Fruit fly (Drosophila melanogaster): ENCODE results near the gene CG10969.
A peak's percentile ranks its signal among the peaks of the same experiment; 100 is the strongest.

CG10969 gene

DNA sequence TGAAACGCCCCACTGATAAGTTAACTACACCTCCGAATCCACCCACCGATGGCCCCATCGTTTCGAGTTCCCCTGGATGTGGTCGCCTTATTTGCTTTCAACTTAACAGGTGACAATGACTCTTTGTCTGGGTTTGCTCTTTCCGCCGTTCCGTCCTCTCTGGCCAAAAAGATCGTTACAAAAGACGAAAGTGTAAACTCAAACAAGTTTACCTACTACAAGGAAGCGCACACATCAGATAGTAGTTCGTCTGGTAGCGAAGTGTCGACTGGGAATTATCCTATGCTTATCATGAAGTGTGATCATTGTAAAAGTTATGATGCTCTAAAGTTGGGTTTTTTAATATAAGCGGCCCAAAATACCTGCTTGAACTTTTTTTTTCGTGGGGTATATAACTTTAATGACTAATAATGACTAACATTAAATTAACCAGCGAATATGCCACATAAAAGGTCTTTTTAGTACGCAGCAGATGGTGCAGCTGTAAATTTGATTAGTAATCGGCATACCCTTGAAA lies 18.0 kb upstream of the CG10969 start (continued):
- TF ChIP-seq CG2678 (tag; optimal IDR thresholded peaks at IDR 0.05) (peak; percentile 32), fu2 (GFP tag; optimal IDR thresholded peaks at IDR 0.05) (peak; percentile 0), kni (GFP tag; optimal IDR thresholded peaks at IDR 0.05) (peak; percentile 28), Dll (GFP tag; IDR thresholded peaks at IDR 0.05; ENCODE audit: partially characterized antibody) (no peak), CG14860 (GFP tag; IDR thresholded peaks at IDR 0.05; ENCODE audit: partially characterized antibody) (no peak), fd96Cb (tag; optimal IDR thresholded peaks at IDR 0.05) (peak; percentile 1), Xrp1 (GFP tag; IDR thresholded peaks at IDR 0.05) (peak; percentile 43; the same call in 1 of the 2 replicates), PHDP (tag; optimal IDR thresholded peaks at IDR 0.05) (peak; percentile 39), CG11504 (tag; optimal IDR thresholded peaks at IDR 0.05) (peak; percentile 10), gt (GFP tag; IDR thresholded peaks at IDR 0.05) (no peak), Dad (GFP tag; optimal IDR thresholded peaks at IDR 0.05) (peak; percentile 15), CG4282 (GFP tag; optimal IDR thresholded peaks at IDR 0.05) (no peak), Hmx (GFP tag; optimal IDR thresholded peaks at IDR 0.05) (no peak), CG1832 (GFP tag; optimal IDR thresholded peaks at IDR 0.05) (no peak), ttk (GFP tag; IDR thresholded peaks at IDR 0.05) (no peak), CG15269 (tag; optimal IDR thresholded peaks at IDR 0.05) (peak; percentile 2), Tbp (GFP tag; optimal IDR thresholded peaks at IDR 0.05) (no peak), CG34224 (GFP tag; IDR thresholded peaks at IDR 0.05; ENCODE audit: partially characterized antibody) (no peak), Drgx (GFP tag; IDR thresholded peaks at IDR 0.05) (no peak), CG6689 (GFP tag; IDR thresholded peaks at IDR 0.05) (peak; percentile 29; the same call in 1 of the 2 replicates)

DNA sequence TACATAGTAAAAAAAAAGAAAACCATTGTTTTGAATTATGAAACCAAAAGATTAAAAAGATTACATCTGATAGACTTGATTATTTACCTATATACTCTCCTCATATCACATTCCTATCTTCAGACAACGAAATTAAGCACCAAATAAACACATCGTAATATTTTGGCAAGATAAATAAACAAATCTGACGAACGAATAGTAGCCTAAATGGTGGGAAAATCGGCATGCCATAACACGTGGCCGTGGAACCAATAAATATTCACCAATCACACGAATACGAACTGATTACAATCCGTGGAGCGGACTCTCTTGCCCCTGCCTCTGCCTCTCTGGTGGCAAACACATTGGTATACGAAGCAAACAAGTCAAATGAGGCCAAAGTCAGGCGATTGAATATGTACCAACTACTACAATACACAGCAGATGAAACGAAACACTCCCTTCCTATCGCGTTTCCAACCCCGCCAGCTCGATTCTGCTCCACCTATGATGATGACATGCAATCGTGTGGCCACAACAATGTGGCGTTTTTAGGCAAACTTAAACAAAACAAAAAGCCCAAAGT lies 15.3 kb upstream of the CG10969 start:
- no peak for TF ChIP-seq C15 (GFP tag; IDR thresholded peaks at IDR 0.05)
- no peak for TF ChIP-seq CG7745 (tag; optimal IDR thresholded peaks at IDR 0.05)
- TF ChIP-seq CG15479 (GFP tag; optimal IDR thresholded peaks at IDR 0.05), result no peak
- no peak for TF ChIP-seq Atf-2 (GFP tag; optimal IDR thresholded peaks at IDR 0.05)
- no peak for TF ChIP-seq CG9932 (GFP tag; IDR thresholded peaks at IDR 0.05)
- TF ChIP-seq CG34376 (GFP tag; optimal IDR thresholded peaks at IDR 0.05), result peak; percentile 47
- no peak for TF ChIP-seq E2f2 (GFP tag; IDR thresholded peaks at IDR 0.05)
- no peak for TF ChIP-seq slp2 (GFP tag; optimal IDR thresholded peaks at IDR 0.05)
- TF ChIP-seq HHEX (GFP tag; optimal IDR thresholded peaks at IDR 0.05), result no peak
- TF ChIP-seq CG13287 (GFP tag; IDR thresholded peaks at IDR 0.05; ENCODE audit: partially characterized antibody), result no peak
- peak; percentile 13 for TF ChIP-seq CrebB (tag; optimal IDR thresholded peaks at IDR 0.05)
- no peak for TF ChIP-seq pnt (GFP tag; optimal IDR thresholded peaks at IDR 0.05)
- TF ChIP-seq gsb (GFP tag; IDR thresholded peaks at IDR 0.05), result peak; percentile 6; the same call in 1 of the 2 replicates
- peak; percentile 46 for TF ChIP-seq mirr (GFP tag; optimal IDR thresholded peaks at IDR 0.05)
- no peak for TF ChIP-seq B-H1 (GFP tag; IDR thresholded peaks at IDR 0.05)
- peak; percentile 67; the same call in 1 of the 4 replicates for TF ChIP-seq chinmo (GFP tag; IDR thresholded peaks at IDR 0.05; ENCODE audit: partially characterized antibody)
- no peak for TF ChIP-seq CG12219 (GFP tag; optimal IDR thresholded peaks at IDR 0.05)
- TF ChIP-seq CG12769 (tag; optimal IDR thresholded peaks at IDR 0.05), result peak; percentile 45
- no peak for TF ChIP-seq scrt (GFP tag; optimal IDR thresholded peaks at IDR 0.05)
- no peak for TF ChIP-seq CG14050 (GFP tag; IDR thresholded peaks at IDR 0.05)
- TF ChIP-seq CG12299 (tag; optimal IDR thresholded peaks at IDR 0.05), result peak; percentile 4
- no peak for TF ChIP-seq fu2 (GFP tag; optimal IDR thresholded peaks at IDR 0.05)
- TF ChIP-seq dati (GFP tag; IDR thresholded peaks at IDR 0.05), result no peak
- TF ChIP-seq CG15269 (tag; optimal IDR thresholded peaks at IDR 0.05), result no peak
- TF ChIP-seq CG1603 (tag; optimal IDR thresholded peaks at IDR 0.05), result no peak
- TF ChIP-seq ewg (GFP tag; optimal IDR thresholded peaks at IDR 0.05), result no peak
- no peak for TF ChIP-seq eyg (GFP tag; optimal IDR thresholded peaks at IDR 0.05)
- TF ChIP-seq tgo (GFP tag; IDR thresholded peaks at IDR 0.05), result no peak
- no peak for TF ChIP-seq CG8290 (GFP tag; optimal IDR thresholded peaks at IDR 0.05)
- peak in 1 of 2 experiments; percentile 46 for TF ChIP-seq CG8290 (tag; optimal IDR thresholded peaks at IDR 0.05)
- peak; percentile 14 for TF ChIP-seq Meics (GFP tag; optimal IDR thresholded peaks at IDR 0.05)
- TF ChIP-seq tap (tag; optimal IDR thresholded peaks at IDR 0.05), result no peak
